Worm (Caenorhabditis elegans) whole organism, early embryonic: ENCODE measurements around the gene CD4.1.

Experiments used
- ama-1 ChIP-seq: fragments of 150-350 bp; optimal IDR thresholded peaks from 2 replicates; lab custom pipeline; 2014
- ets-7 ChIP-seq: sonication (generic microtip); optimal IDR thresholded peaks from 2 replicates; lab custom pipeline; 2016; ENCODE audit warnings: missing genotype, missing genetic modification characterization, missing compliant biosample characterization
- flt-1 ChIP-seq: fragments of 200-800 bp; sonication (Bioruptor generic); IDR thresholded peaks from 2 replicates; pipeline ENCODE4 v1.3.6; 2022; ENCODE audit warnings: missing genetic modification characterization, missing compliant biosample characterization
- pes-1 ChIP-seq: fragments of 200-800 bp; sonication (Bioruptor generic); IDR thresholded peaks from 2 replicates; pipeline ENCODE4 v1.3.6; 2022; ENCODE audit warnings: missing genetic modification reagents, missing genetic modification characterization, missing compliant biosample characterization
- tbx-11 ChIP-seq: fragments of 200-800 bp; sonication (Bioruptor generic); IDR thresholded peaks from 2 replicates; pipeline ENCODE4 v1.3.6; 2022; ENCODE audit warnings: missing genetic modification characterization, missing compliant biosample characterization

DNA sequence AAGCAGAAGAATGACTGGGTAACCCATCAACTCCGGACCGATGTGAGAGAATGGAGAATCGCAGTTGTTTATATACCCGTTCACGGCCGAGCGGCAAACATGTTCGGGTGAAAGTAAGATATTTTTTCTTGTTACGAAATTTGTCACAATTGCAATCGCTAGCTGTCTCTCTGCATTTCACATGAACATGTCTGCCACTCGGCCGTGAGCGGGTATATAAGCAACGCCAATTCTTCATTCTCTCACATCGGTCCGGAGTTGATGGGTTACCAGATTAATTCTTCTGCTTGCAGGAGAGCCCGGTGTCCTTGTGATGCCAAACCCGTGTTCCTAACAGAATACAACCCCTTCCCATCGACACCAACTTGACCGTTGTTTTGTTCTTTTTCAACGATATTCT lies 19.3 kb upstream of the CD4.1 start:
- TF ChIP-seq tbx-11 (GFP tag; lab: Robert Waterston, UW): no peak
- TF ChIP-seq ama-1: no peak
- no peak for TF ChIP-seq ets-7
- no peak for TF ChIP-seq pes-1 (GFP tag; lab: Robert Waterston, UW)
- TF ChIP-seq flt-1 (GFP tag; lab: Robert Waterston, UW): no peak
